Fruit fly (Drosophila melanogaster) whole organism, embryonic: ENCODE measurements around the gene CG4278.
A peak's percentile ranks its signal among the peaks of the same experiment; 100 is the strongest.

Experiments
- B-H2 ChIP-seq: fragments of 200-800 bp; sonication (Bioruptor generic); optimal IDR thresholded peaks from 2 replicates; lab custom pipeline; 2018; ENCODE audit warnings: missing biosample characterization, mild to moderate bottlenecking, missing genetic modification characterization
- C15 ChIP-seq: fragments of 200-800 bp; sonication (Bioruptor generic); IDR thresholded peaks from 3 replicates; pipeline ENCODE4 v1.3.6; 2022; ENCODE audit warnings: missing biosample characterization, missing genetic modification characterization
- CG12104 ChIP-seq: fragments of 200-800 bp; sonication (Bioruptor generic); optimal IDR thresholded peaks from 3 replicates; lab custom pipeline; 2016; ENCODE audit warnings: missing biosample characterization, missing genetic modification characterization
- CG12299 ChIP-seq: fragments of 200-800 bp; sonication (Bioruptor generic); optimal IDR thresholded peaks from 2 replicates; lab custom pipeline; 2018; ENCODE audit warnings: missing biosample characterization, mild to moderate bottlenecking, missing genetic modification characterization
- CG13296 ChIP-seq: fragments of 200-800 bp; sonication (Bioruptor generic); optimal IDR thresholded peaks from 3 replicates; lab custom pipeline; 2018; ENCODE audit warnings: missing biosample characterization, mild to moderate bottlenecking, missing genetic modification characterization
- CG13624 ChIP-seq: fragments of 200-800 bp; sonication (Bioruptor generic); optimal IDR thresholded peaks from 2 replicates; lab custom pipeline; 2016; ENCODE audit warnings: missing biosample characterization, missing genetic modification characterization
- CG17361 ChIP-seq: fragments of 200-800 bp; sonication (Bioruptor generic); IDR thresholded peaks from 3 replicates; pipeline ENCODE4 v1.3.6; 2022; ENCODE audit warnings: missing biosample characterization, missing genetic modification characterization
- CG18011 ChIP-seq: fragments of 200-800 bp; sonication (Bioruptor generic); optimal IDR thresholded peaks from 2 replicates; lab custom pipeline; 2017; ENCODE audit warnings: missing biosample characterization, missing genetic modification characterization, mild to moderate bottlenecking, moderate library complexity, missing genotype
- CG32772 ChIP-seq: fragments of 200-800 bp; sonication (Bioruptor generic); IDR thresholded peaks from 2 replicates; pipeline ENCODE4 v1.3.6; 2022; ENCODE audit warnings: missing biosample characterization, missing genetic modification characterization
- CG4854 ChIP-seq: fragments of 200-800 bp; sonication (Bioruptor generic); optimal IDR thresholded peaks from 2 replicates; lab custom pipeline; 2016; ENCODE audit warnings: missing biosample characterization, missing genetic modification characterization, inconsistent platforms
- CG6175 ChIP-seq: fragments of 200-800 bp; sonication (Bioruptor generic); IDR thresholded peaks from 3 replicates; pipeline ENCODE4 v1.3.6; 2022; ENCODE audit warnings: missing biosample characterization, missing genetic modification characterization
- CG6272 ChIP-seq: fragments of 200-800 bp; sonication (Bioruptor generic); IDR thresholded peaks from 2 replicates; pipeline ENCODE4 v1.3.6; 2022; ENCODE audit warnings: missing biosample characterization, missing genetic modification characterization
- CG6689 ChIP-seq: fragments of 200-800 bp; sonication (Bioruptor generic); IDR thresholded peaks from 2 replicates; pipeline ENCODE4 v1.3.6; 2022; ENCODE audit warnings: missing biosample characterization, missing genetic modification characterization
- CG7271 ChIP-seq: fragments of 200-800 bp; sonication (Bioruptor generic); optimal IDR thresholded peaks from 2 replicates; lab custom pipeline; 2018; ENCODE audit warnings: missing biosample characterization, mild to moderate bottlenecking, missing genetic modification characterization, moderate library complexity
- CG7372 ChIP-seq: fragments of 200-800 bp; sonication (Bioruptor generic); IDR thresholded peaks from 2 replicates; pipeline ENCODE4 v1.3.6; 2022; ENCODE audit warnings: missing biosample characterization, missing genetic modification characterization
- CG7963 ChIP-seq: fragments of 200-800 bp; sonication (Bioruptor generic); IDR thresholded peaks from 3 replicates; pipeline ENCODE4 v1.3.6; 2022; ENCODE audit warnings: missing biosample characterization, missing genetic modification characterization; ENCODE audit not compliant: partially characterized antibody
- CTCF ChIP-seq: fragments of 200-800 bp; sonication (Bioruptor generic); optimal IDR thresholded peaks from 2 replicates; lab custom pipeline; 2017; ENCODE audit warnings: missing biosample characterization, mild to moderate bottlenecking, missing genetic modification characterization, moderate library complexity
- GATAe ChIP-seq: fragments of 200-800 bp; sonication (Bioruptor generic); conservative IDR thresholded peaks from 2 replicates; pipeline ENCODE4 v1.3.6; 2022; ENCODE audit warnings: missing biosample characterization, missing genetic modification characterization
- Gug ChIP-seq: fragments of 200-800 bp; sonication (Bioruptor generic); IDR thresholded peaks from 4 replicates; pipeline ENCODE4 v1.3.6; 2022; ENCODE audit warnings: missing biosample characterization, missing genetic modification characterization
- Hr51 ChIP-seq, 2 experiments: fragments of 200-800 bp; sonication (Bioruptor generic); optimal IDR thresholded peaks; 2 replicates in 1 of 2; 3 replicates in 1 of 2; lab custom pipeline; 2016 to 2018; ENCODE audit warnings: missing biosample characterization in 2 of 2, missing genetic modification characterization in 2 of 2, mild to moderate bottlenecking in 1 of 2, moderate library complexity in 1 of 2
- Kr ChIP-seq: fragments of 200-800 bp; sonication (Bioruptor generic); optimal IDR thresholded peaks from 2 replicates; lab custom pipeline; 2017; ENCODE audit warnings: missing biosample characterization, mild to moderate bottlenecking, missing genetic modification characterization
- Max ChIP-seq: fragments of 200-800 bp; sonication (Bioruptor generic); optimal IDR thresholded peaks from 2 replicates; lab custom pipeline; 2016; ENCODE audit warnings: missing biosample characterization, mild to moderate bottlenecking, missing genetic modification characterization
- Nf-YA ChIP-seq: fragments of 200-800 bp; sonication (Bioruptor generic); IDR thresholded peaks from 2 replicates; pipeline ENCODE4 v1.3.6; 2022; ENCODE audit warnings: missing biosample characterization, missing genetic modification characterization
- Oli ChIP-seq: fragments of 200-800 bp; sonication (Bioruptor generic); optimal IDR thresholded peaks from 2 replicates; lab custom pipeline; 2018; ENCODE audit warnings: missing biosample characterization, mild to moderate bottlenecking, missing genetic modification characterization, moderate library complexity
- Six4 ChIP-seq: fragments of 200-800 bp; sonication (Bioruptor generic); optimal IDR thresholded peaks from 2 replicates; lab custom pipeline; 2016; ENCODE audit warnings: missing biosample characterization, missing genetic modification characterization
- Sox100B ChIP-seq: fragments of 200-800 bp; sonication (Bioruptor generic); optimal IDR thresholded peaks from 3 replicates; lab custom pipeline; 2018; ENCODE audit warnings: missing biosample characterization, mild to moderate bottlenecking, missing genetic modification characterization
- Spps ChIP-seq: fragments of 200-800 bp; sonication (Bioruptor generic); optimal IDR thresholded peaks from 2 replicates; lab custom pipeline; 2018; ENCODE audit warnings: missing biosample characterization, mild to moderate bottlenecking, missing genetic modification characterization
- Ssrp ChIP-seq: fragments of 200-800 bp; sonication (Bioruptor generic); optimal IDR thresholded peaks from 2 replicates; lab custom pipeline; 2018; ENCODE audit warnings: missing biosample characterization, mild to moderate bottlenecking, missing genetic modification characterization, moderate library complexity
- Taf1 ChIP-seq: fragments of 200-800 bp; sonication (Bioruptor generic); IDR thresholded peaks from 2 replicates; pipeline ENCODE4 v1.3.6; 2022; ENCODE audit warnings: missing biosample characterization, missing genetic modification characterization
- Vsx1 ChIP-seq: fragments of 200-800 bp; sonication (Bioruptor generic); optimal IDR thresholded peaks from 2 replicates; lab custom pipeline; 2017; ENCODE audit warnings: missing biosample characterization, mild to moderate bottlenecking, missing genetic modification characterization, missing genetic modification reagents
- fd64A ChIP-seq: fragments of 200-800 bp; sonication (Bioruptor generic); optimal IDR thresholded peaks from 3 replicates; lab custom pipeline; 2018; ENCODE audit warnings: missing biosample characterization, mild to moderate bottlenecking, missing genetic modification characterization
- ftz-f1 ChIP-seq: fragments of 200-800 bp; sonication (Bioruptor generic); optimal IDR thresholded peaks from 2 replicates; lab custom pipeline; 2016; ENCODE audit warnings: missing biosample characterization, missing genetic modification characterization
- grn ChIP-seq: fragments of 200-800 bp; sonication (Bioruptor generic); optimal IDR thresholded peaks from 3 replicates; lab custom pipeline; 2017; ENCODE audit warnings: missing biosample characterization, missing genetic modification characterization
- hkb ChIP-seq, 2 experiments: fragments of 200-800 bp in 1 of 2; fragments of >200 bp in 1 of 2; sonication (Bioruptor generic) in 1 of 2; IDR thresholded peaks in 1 of 2; optimal IDR thresholded peaks in 1 of 2; 2 replicates each; pipeline versions ENCODE4 v1.3.6 to Lab custom; 2017 to 2022; ENCODE audit warnings: missing biosample characterization in 1 of 2, missing genetic modification characterization in 1 of 2
- ken ChIP-seq: fragments of 200-800 bp; sonication (Bioruptor generic); IDR thresholded peaks from 3 replicates; pipeline ENCODE4 v1.3.6; 2022; ENCODE audit warnings: missing biosample characterization, missing genetic modification characterization
- knrl ChIP-seq: fragments of 200-800 bp; sonication (Bioruptor generic); IDR thresholded peaks from 3 replicates; pipeline ENCODE4 v1.3.6; 2022; ENCODE audit warnings: missing biosample characterization, missing genetic modification characterization; ENCODE audit not compliant: partially characterized antibody
- luna ChIP-seq: fragments of 200-800 bp; sonication (Bioruptor generic); optimal IDR thresholded peaks from 2 replicates; lab custom pipeline; 2016; ENCODE audit warnings: missing biosample characterization, missing genetic modification characterization
- nmo ChIP-seq: fragments of 200-800 bp; sonication (Bioruptor generic); optimal IDR thresholded peaks from 2 replicates; lab custom pipeline; 2018; ENCODE audit warnings: missing biosample characterization, mild to moderate bottlenecking, missing genetic modification characterization, moderate library complexity
- pan ChIP-seq, 4 experiments: fragments of >200 bp in 3 of 4; fragments of 200-800 bp in 1 of 4; sonication (Bioruptor generic) in 1 of 4; optimal IDR thresholded peaks in 3 of 4; IDR thresholded peaks in 1 of 4; 2 replicates each; pipeline versions ENCODE4 v1.3.6 to Lab custom; 2017 to 2022; ENCODE audit warnings: missing biosample characterization in 2 of 4, missing genetic modification characterization in 2 of 4, mixed read lengths in 1 of 4
- sd ChIP-seq: fragments of 200-800 bp; sonication (Bioruptor generic); optimal IDR thresholded peaks from 3 replicates; lab custom pipeline; 2018; ENCODE audit warnings: missing biosample characterization, mild to moderate bottlenecking, missing genetic modification characterization, moderate library complexity
- slou ChIP-seq: fragments of 200-800 bp; sonication (Bioruptor generic); optimal IDR thresholded peaks from 3 replicates; lab custom pipeline; 2016; ENCODE audit warnings: missing biosample characterization, missing genetic modification characterization
- sob ChIP-seq: fragments of 200-800 bp; sonication (Bioruptor generic); IDR thresholded peaks from 2 replicates; pipeline ENCODE4 v1.3.6; 2022; ENCODE audit warnings: missing biosample characterization, missing genetic modification characterization
- sr ChIP-seq: fragments of 200-800 bp; sonication (Bioruptor generic); IDR thresholded peaks from 3 replicates; pipeline ENCODE4 v1.3.6; 2022; ENCODE audit warnings: missing biosample characterization, missing genetic modification characterization
- tio ChIP-seq: fragments of 200-800 bp; sonication (Bioruptor generic); optimal IDR thresholded peaks from 2 replicates; lab custom pipeline; 2017; ENCODE audit warnings: missing biosample characterization, missing genetic modification characterization, inconsistent platforms
- trem ChIP-seq: fragments of 200-800 bp; optimal IDR thresholded peaks from 3 replicates; lab custom pipeline; 2019; ENCODE audit warnings: missing biosample characterization, mild to moderate bottlenecking, missing genetic modification characterization, moderate library complexity
- tup ChIP-seq: fragments of 200-800 bp; sonication (Bioruptor generic); optimal IDR thresholded peaks from 2 replicates; lab custom pipeline; 2016; ENCODE audit warnings: missing biosample characterization, mild to moderate bottlenecking, missing genetic modification characterization, moderate library complexity
- unc-4 ChIP-seq: fragments of 200-800 bp; sonication (Bioruptor generic); IDR thresholded peaks from 2 replicates; pipeline ENCODE4 v1.3.6; 2022; ENCODE audit warnings: missing biosample characterization, missing genetic modification characterization; ENCODE audit not compliant: partially characterized antibody
- usp ChIP-seq: fragments of >200 bp; optimal IDR thresholded peaks from 2 replicates; lab custom pipeline; 2017; ENCODE audit warnings: missing biosample characterization, missing genetic modification characterization
- wdn ChIP-seq: fragments of 200-800 bp; sonication (Bioruptor generic); IDR thresholded peaks from 2 replicates; pipeline ENCODE4 v1.3.6; 2022; ENCODE audit warnings: missing biosample characterization, missing genetic modification characterization

The CG4278 gene

DNA sequence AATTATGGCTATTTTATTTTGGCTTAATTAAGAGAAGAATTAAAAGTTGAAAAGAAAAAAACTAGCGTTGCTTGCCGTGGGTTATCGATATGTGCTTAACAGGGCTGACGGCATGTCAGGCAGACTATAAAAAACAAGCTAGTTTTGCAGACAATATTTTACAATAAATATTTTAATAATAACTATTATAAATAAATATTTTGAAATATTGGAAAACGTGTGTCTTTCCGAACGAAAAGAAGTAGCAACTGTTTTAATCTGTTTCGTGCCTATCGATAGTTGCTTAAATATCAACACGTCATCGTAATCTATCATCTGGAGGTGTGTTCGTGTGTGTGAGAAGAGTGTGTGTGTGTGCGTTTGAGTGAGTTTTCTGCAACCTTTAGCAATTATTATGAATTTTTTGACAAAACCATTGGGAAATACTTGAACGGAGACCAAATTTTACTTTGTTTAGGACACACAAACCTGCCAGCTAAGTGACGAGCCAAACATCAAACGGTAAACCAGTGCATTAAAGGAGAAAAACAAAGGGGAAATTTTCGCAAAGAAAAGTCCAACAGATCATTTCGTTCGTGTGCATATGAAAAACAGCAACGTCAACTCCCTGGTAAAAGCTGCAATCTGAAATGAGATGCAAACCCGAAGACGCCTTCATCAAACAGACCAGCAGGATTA lies 19.7 kb upstream of the CG4278 start, which contains the start of the genes CG5861 and Syx5 (continued):
- TF ChIP-seq pan (optimal IDR thresholded peaks at IDR 0.05; lab: Kevin White, UChicago) (no peak), pan (GFP tag; optimal IDR thresholded peaks at IDR 0.05 in 1 of 2, IDR thresholded peaks at IDR 0.05 in 1 of 2) (peak in 1 of 2 experiments; percentile 50), tup (GFP tag; lab: Kevin White, UChicago) (peak; percentile 37), CG7271 (tag; lab: Kevin White, UChicago) (no peak), Taf1 (no peak), ftz-f1 (GFP tag; lab: Kevin White, UChicago) (no peak), CG6175 (no peak), CG18011 (GFP tag; lab: Kevin White, UChicago) (peak; percentile 57), Hr51 (GFP tag; optimal IDR thresholded peaks at IDR 0.05; lab: Kevin White, UChicago) (no peak), Kr (GFP tag; lab: Kevin White, UChicago) (no peak), Oli (tag; lab: Kevin White, UChicago) (no peak), CG7963 (GFP tag; lab: Robert Waterston, UW) (peak; percentile 66), CG13624 (GFP tag; lab: Kevin White, UChicago) (no peak), luna (GFP tag; lab: Kevin White, UChicago) (no peak), nmo (GFP tag; lab: Kevin White, UChicago) (peak; percentile 72), unc-4 (GFP tag; lab: Robert Waterston, UW) (peak; percentile 95), Ssrp (tag; lab: Kevin White, UChicago) (peak; percentile 37), CG12299 (peak; percentile 38), CG32772 (GFP tag; lab: Robert Waterston, UW) (peak; percentile 74; the same call in 1 of the 2 replicates), sd (peak; percentile 63), CG6689 (GFP tag; lab: Robert Waterston, UW) (peak; percentile 29; the same call in 1 of the 2 replicates), sob (GFP tag; lab: Robert Waterston, UW) (peak; percentile 68; the same call in 1 of the 2 replicates), CG13296 (GFP tag; lab: Kevin White, UChicago) (peak; percentile 63), wdn (GFP tag; lab: Robert Waterston, UW) (no peak), Spps (tag; lab: Kevin White, UChicago) (no peak), slou (GFP tag; lab: Kevin White, UChicago) (no peak), hkb (optimal IDR thresholded peaks at IDR 0.05; lab: Kevin White, UChicago) (no peak), hkb (GFP tag; IDR thresholded peaks at IDR 0.05; lab: Robert Waterston, UW) (peak; percentile 66), C15 (GFP tag; lab: Robert Waterston, UW) (no peak), Sox100B (peak; percentile 53), Nf-YA (GFP tag; lab: Robert Waterston, UW) (no peak), tio (no peak), B-H2 (GFP tag; lab: Kevin White, UChicago) (peak; percentile 76), usp (GFP tag; lab: Kevin White, UChicago) (no peak), CTCF (GFP tag; lab: Kevin White, UChicago) (peak; percentile 25), grn (GFP tag; lab: Kevin White, UChicago) (peak; percentile 89), CG6272 (GFP tag; lab: Robert Waterston, UW) (0 out of 2 replicates have a peak, but pooled peaks have one; percentile 59), Gug (GFP tag; lab: Robert Waterston, UW) (peak; percentile 60; the same call in 2 of the 4 replicates), GATAe (GFP tag; lab: Robert Waterston, UW) (0 out of 2 replicates have a peak, but pooled peaks have one; percentile 30), Vsx1 (GFP tag; lab: Kevin White, UChicago) (peak; percentile 47), CG7372 (0 out of 2 replicates have a peak, but pooled peaks have one; percentile 30), Six4 (GFP tag; lab: Kevin White, UChicago) (peak; percentile 24), fd64A (GFP tag; lab: Kevin White, UChicago) (no peak), CG4854 (no peak), knrl (GFP tag; lab: Robert Waterston, UW) (peak; percentile 88), sr (GFP tag; lab: Robert Waterston, UW) (no peak), Max (peak; percentile 45), trem (tag; lab: Kevin White, UChicago) (peak; percentile 86), CG17361 (GFP tag; lab: Robert Waterston, UW) (peak; percentile 57; the same call in 2 of the 3 replicates), CG12104 (GFP tag; lab: Kevin White, UChicago) (no peak), ken (GFP tag; lab: Robert Waterston, UW) (0 out of 3 replicates have a peak, but pooled peaks have one; percentile 22)
